Worm (Caenorhabditis elegans): ENCODE measurements around the gene irg-5.

Gene irg-5

DNA sequence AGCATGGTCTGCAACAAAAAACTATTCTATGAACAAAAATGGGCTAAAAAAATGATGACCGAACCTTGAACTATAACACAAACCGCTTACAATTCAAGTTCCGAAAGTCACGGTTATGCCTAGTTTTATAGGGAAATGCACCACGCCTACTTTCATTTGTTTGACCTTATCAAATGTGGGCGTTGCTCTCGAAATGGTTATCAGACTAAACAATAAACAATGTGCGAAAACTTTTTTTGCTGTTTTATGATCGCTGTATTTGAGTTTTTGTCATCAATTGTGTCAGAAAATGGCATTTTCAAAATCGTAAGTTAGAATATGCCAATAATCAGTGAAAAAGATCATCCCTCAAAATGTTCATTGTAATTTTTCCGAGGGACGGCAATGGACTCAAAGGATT, 2.1 kb downstream of the irg-5 start, which contains the start of gene F35E12.6:
TSS of gene F35E12.6 (minus strand) at position 101 of the 400 bp plus-strand sequence.
- peak; percentile 37 for TF ChIP-seq elt-2 (tag; optimal IDR thresholded peaks at IDR 0.05)
- TF ChIP-seq dsc-1 (tag; optimal IDR thresholded peaks at IDR 0.05), result no peak
- no peak for TF ChIP-seq mep-1 (tag; optimal IDR thresholded peaks at IDR 0.05)
- no peak for TF ChIP-seq fkh-10 (GFP tag; optimal IDR thresholded peaks at IDR 0.05)
- TF ChIP-seq nhr-76 (tag; optimal IDR thresholded peaks at IDR 0.05), result no peak

- TF ChIP-seq pax-3 (tag; optimal IDR thresholded peaks at IDR 0.05) (peak; percentile 12), elt-2 (tag; optimal IDR thresholded peaks at IDR 0.05) (peak; percentile 24), sox-4 (tag; optimal IDR thresholded peaks at IDR 0.05) (no peak), pqm-1 (tag; optimal IDR thresholded peaks at IDR 0.05) (peak; percentile 3)
These were observed 7.5 kb downstream of the irg-5 start, which contains the start of gene dct-17 for ce11 chrV:13730762-13731161. TSS of gene dct-17 (minus strand) at chrV:13730784.

ce11 chrV:13725574-13725973, 12.7 kb downstream of the irg-5 start, which contains the start of gene fbxa-181:
TSS of gene fbxa-181 (plus strand) at chrV:13725874.
- TF ChIP-seq efl-1 (optimal IDR thresholded peaks at IDR 0.05) (no peak), efl-1 (GFP tag; optimal IDR thresholded peaks at IDR 0.05 in 1 of 2) (no peak), xbp-1 (tag; optimal IDR thresholded peaks at IDR 0.05) (no peak), nhr-19 (GFP tag; conservative IDR thresholded peaks at IDR 0.05) (no peak), nhr-47 (tag; optimal IDR thresholded peaks at IDR 0.05) (no peak), zag-1 (tag; optimal IDR thresholded peaks at IDR 0.05) (no peak), ama-1 (optimal IDR thresholded peaks at IDR 0.05) (no peak), Y116A8C.19 (tag; optimal IDR thresholded peaks at IDR 0.05; ENCODE audit: borderline replicate concordance) (no peak), jun-1 (tag; optimal IDR thresholded peaks at IDR 0.05) (no peak), ztf-11 (tag; optimal IDR thresholded peaks at IDR 0.05) (no peak), lin-15B (tag; optimal IDR thresholded peaks at IDR 0.05) (no peak), unc-130 (tag; optimal IDR thresholded peaks at IDR 0.05) (no peak), tlp-1 (tag; optimal IDR thresholded peaks at IDR 0.05) (no peak), egl-13 (tag; optimal IDR thresholded peaks at IDR 0.05) (no peak), lsy-2 (tag; optimal IDR thresholded peaks at IDR 0.05) (no peak), sup-37 (GFP tag; optimal IDR thresholded peaks at IDR 0.05) (no peak), nhr-11 (tag; optimal IDR thresholded peaks at IDR 0.05) (no peak), skn-1 (tag; optimal IDR thresholded peaks at IDR 0.05) (no peak), unc-86 (tag; optimal IDR thresholded peaks at IDR 0.05) (no peak)

DNA sequence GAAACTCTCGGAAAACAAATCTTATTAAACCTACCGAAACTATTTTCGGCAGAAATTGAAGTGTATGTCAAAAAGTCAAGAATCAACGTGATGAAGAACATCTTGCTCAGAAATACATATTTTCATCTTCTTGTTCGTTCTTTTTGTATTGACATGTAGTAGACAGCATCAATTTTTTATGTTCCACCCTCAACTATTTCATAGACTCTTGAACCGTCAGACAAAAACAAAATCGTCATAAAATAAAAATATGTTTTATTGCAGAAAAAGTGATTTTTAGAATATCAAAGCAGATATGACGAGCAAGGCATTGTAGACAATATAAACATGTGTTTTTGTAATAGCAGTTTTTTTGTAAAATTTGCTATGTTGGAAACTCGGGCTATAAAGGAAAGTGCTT, 13.5 kb downstream of the irg-5 start, which contains the start of gene F35E12.2:
TSS of gene F35E12.2 (minus strand) at position 101 of the 400 bp plus-strand sequence.
- TF ChIP-seq grh-1 (GFP tag; IDR thresholded peaks at IDR 0.05), result no peak
- TF ChIP-seq ceh-82 (tag; optimal IDR thresholded peaks at IDR 0.05), result no peak
- TF ChIP-seq unc-62 (GFP tag; optimal IDR thresholded peaks at IDR 0.05), result no peak
- TF ChIP-seq blmp-1 (tag; optimal IDR thresholded peaks at IDR 0.05), result no peak
- TF ChIP-seq Y116A8C.19 (tag; optimal IDR thresholded peaks at IDR 0.05; ENCODE audit: borderline replicate concordance), result no peak
- TF ChIP-seq swsn-7 (tag; optimal IDR thresholded peaks at IDR 0.05), result no peak
- no peak for TF ChIP-seq mep-1 (tag; optimal IDR thresholded peaks at IDR 0.05)
- TF ChIP-seq elt-2 (tag; optimal IDR thresholded peaks at IDR 0.05), result no peak
- no peak for TF ChIP-seq nhr-76 (tag; optimal IDR thresholded peaks at IDR 0.05)
- TF ChIP-seq xbp-1 (tag; optimal IDR thresholded peaks at IDR 0.05), result no peak
- no peak for TF ChIP-seq lin-39 (tag; optimal IDR thresholded peaks at IDR 0.05)
- no peak for TF ChIP-seq nhr-47 (tag; optimal IDR thresholded peaks at IDR 0.05)
- TF ChIP-seq unc-130 (tag; optimal IDR thresholded peaks at IDR 0.05), result no peak
- no peak for TF ChIP-seq alr-1 (tag; optimal IDR thresholded peaks at IDR 0.05; ENCODE audit: borderline replicate concordance)
- no peak for TF ChIP-seq elt-3 (tag; optimal IDR thresholded peaks at IDR 0.05)
- TF ChIP-seq hlh-4 (tag; optimal IDR thresholded peaks at IDR 0.05), result no peak

ce11 chrV:13716531-13716930, 21.7 kb downstream of the irg-5 start, which contains the start of gene T01D3.6:
TSS of gene T01D3.6 (plus strand) at chrV:13716824.
- TF ChIP-seq pqm-1 (tag; optimal IDR thresholded peaks at IDR 0.05), result peak; percentile 32
- peak; percentile 79 for TF ChIP-seq elt-2 (tag; optimal IDR thresholded peaks at IDR 0.05)
- TF ChIP-seq aly-2 (tag; optimal IDR thresholded peaks at IDR 0.05), result no peak
- TF ChIP-seq lin-35 (GFP tag; optimal IDR thresholded peaks at IDR 0.05), result peak in 1 of 2 experiments; percentile 24
- TF ChIP-seq nhr-85 (tag), result peak; percentile 10
- peak; percentile 29 for TF ChIP-seq pax-3 (tag; optimal IDR thresholded peaks at IDR 0.05)
